Fruit fly (Drosophila melanogaster) whole organism, embryonic: Measurements from ENCODE around the gene CG17283.
A peak's percentile ranks its signal among the peaks of the same experiment; 100 is the strongest.

Experiments used
- Atf-2 ChIP-seq: fragments of 200-800 bp; sonication (Bioruptor generic); optimal IDR thresholded peaks from 2 replicates; lab custom pipeline; 2016; ENCODE audit warnings: missing biosample characterization, missing genetic modification characterization
- Awh ChIP-seq: fragments of 200-800 bp; sonication (Bioruptor generic); IDR thresholded peaks from 2 replicates; pipeline ENCODE4, ENCODE4 v1.3.6; 2022; ENCODE audit warnings: missing biosample characterization, missing genetic modification characterization
- CG11723 ChIP-seq: fragments of 200-800 bp; sonication (Bioruptor generic); optimal IDR thresholded peaks from 2 replicates; lab custom pipeline; 2017; ENCODE audit warnings: missing biosample characterization, mild to moderate bottlenecking, missing genetic modification characterization
- CG12299 ChIP-seq: fragments of 200-800 bp; sonication (Bioruptor generic); optimal IDR thresholded peaks from 2 replicates; lab custom pipeline; 2018; ENCODE audit warnings: missing biosample characterization, mild to moderate bottlenecking, missing genetic modification characterization
- CG12744 ChIP-seq: fragments of 200-800 bp; sonication (Bioruptor generic); optimal IDR thresholded peaks from 2 replicates; lab custom pipeline; 2016; ENCODE audit warnings: missing biosample characterization, missing genetic modification characterization
- CG13775 ChIP-seq: fragments of 200-800 bp; sonication (Bioruptor generic); optimal IDR thresholded peaks from 3 replicates; lab custom pipeline; 2017; ENCODE audit warnings: missing biosample characterization, mild to moderate bottlenecking, missing genetic modification characterization
- CG1647 ChIP-seq: fragments of 200-800 bp; sonication (Bioruptor generic); optimal IDR thresholded peaks from 3 replicates; lab custom pipeline; 2016; ENCODE audit warnings: missing biosample characterization, missing genetic modification characterization
- CG16863 ChIP-seq: fragments of 200-800 bp; sonication (Bioruptor generic); optimal IDR thresholded peaks from 3 replicates; lab custom pipeline; 2016; ENCODE audit warnings: missing biosample characterization, missing genetic modification characterization
- CG34422 ChIP-seq: fragments of 200-800 bp; sonication (Bioruptor generic); IDR thresholded peaks from 3 replicates; pipeline ENCODE4 v1.3.6; 2022; ENCODE audit warnings: missing biosample characterization, missing genetic modification characterization
- CG4707 ChIP-seq: fragments of 200-800 bp; sonication (Bioruptor generic); optimal IDR thresholded peaks from 2 replicates; lab custom pipeline; 2018; ENCODE audit warnings: missing biosample characterization, mild to moderate bottlenecking, missing genetic modification characterization, moderate library complexity
- CG8290 ChIP-seq, 3 experiments: fragments of 200-800 bp; sonication (Bioruptor generic); optimal IDR thresholded peaks; 2 replicates each; lab custom pipeline; 2016 to 2019; ENCODE audit warnings: missing biosample characterization in 3 of 3, missing genetic modification characterization in 3 of 3, mild to moderate bottlenecking in 2 of 3, moderate library complexity in 1 of 3
- CG9437 ChIP-seq: fragments of 200-800 bp; sonication (Bioruptor generic); optimal IDR thresholded peaks from 2 replicates; lab custom pipeline; 2018; ENCODE audit warnings: missing biosample characterization, mild to moderate bottlenecking, missing genetic modification characterization
- Dbx ChIP-seq: fragments of 200-800 bp; sonication (Bioruptor generic); IDR thresholded peaks from 3 replicates; pipeline ENCODE4 v1.3.6; 2022; ENCODE audit warnings: missing biosample characterization, missing genetic modification characterization
- Eip74EF ChIP-seq, 2 experiments: fragments of 200-800 bp in 1 of 2; fragments of >200 bp in 1 of 2; sonication (Bioruptor generic) in 1 of 2; optimal IDR thresholded peaks; 2 replicates each; lab custom pipeline; 2017 to 2019; ENCODE audit warnings: missing biosample characterization in 2 of 2, missing genetic modification characterization in 2 of 2, mild to moderate bottlenecking in 1 of 2, moderate library complexity in 1 of 2
- HLH3B ChIP-seq: fragments of 200-800 bp; sonication (Bioruptor generic); IDR thresholded peaks from 2 replicates; pipeline ENCODE4 v1.3.6; 2022; ENCODE audit warnings: missing biosample characterization, missing genetic modification characterization
- HmgD ChIP-seq: fragments of 200-800 bp; sonication (Bioruptor generic); optimal IDR thresholded peaks from 3 replicates; lab custom pipeline; 2016; ENCODE audit warnings: missing biosample characterization, missing genetic modification characterization
- Hsf ChIP-seq: fragments of 200-800 bp; sonication (Bioruptor generic); optimal IDR thresholded peaks from 3 replicates; lab custom pipeline; 2016; ENCODE audit warnings: missing biosample characterization, missing genetic modification characterization
- MESR4 ChIP-seq: fragments of 200-800 bp; sonication (Bioruptor generic); optimal IDR thresholded peaks from 2 replicates; lab custom pipeline; 2018; ENCODE audit warnings: missing biosample characterization, mild to moderate bottlenecking, missing genetic modification characterization, moderate library complexity
- Myb ChIP-seq: fragments of 200-800 bp; sonication (Bioruptor generic); optimal IDR thresholded peaks from 2 replicates; lab custom pipeline; 2016; ENCODE audit warnings: missing biosample characterization, missing genetic modification characterization
- Nf-YA ChIP-seq: fragments of 200-800 bp; sonication (Bioruptor generic); IDR thresholded peaks from 2 replicates; pipeline ENCODE4 v1.3.6; 2022; ENCODE audit warnings: missing biosample characterization, missing genetic modification characterization
- Ravus ChIP-seq: fragments of 200-800 bp; sonication (Bioruptor generic); IDR thresholded peaks from 2 replicates; pipeline ENCODE4 v1.3.6; 2022; ENCODE audit warnings: missing biosample characterization, missing genetic modification characterization
- Side ChIP-seq: fragments of 200-800 bp; sonication (Bioruptor generic); optimal IDR thresholded peaks from 2 replicates; lab custom pipeline; 2016; ENCODE audit warnings: missing biosample characterization, missing genetic modification characterization
- Sin3A ChIP-seq: fragments of >200 bp; optimal IDR thresholded peaks from 2 replicates; lab custom pipeline; 2018
- Stat92E ChIP-seq, 3 experiments: fragments of >200 bp in 2 of 3; fragments of 200-800 bp in 1 of 3; sonication (Bioruptor generic) in 1 of 3; optimal IDR thresholded peaks; 2 replicates each; lab custom pipeline; 2017 to 2019; ENCODE audit warnings: missing biosample characterization in 3 of 3, missing genetic modification characterization in 3 of 3, mild to moderate bottlenecking in 1 of 3, moderate library complexity in 1 of 3
- Trl ChIP-seq, 3 experiments: fragments of >200 bp in 2 of 3; fragments of 200-800 bp in 1 of 3; sonication (Bioruptor generic) in 1 of 3; optimal IDR thresholded peaks; 2 replicates in 1 of 3; 3 replicates in 2 of 3; lab custom pipeline; 2016 to 2017; ENCODE audit warnings: missing biosample characterization in 1 of 3, missing genetic modification characterization in 1 of 3
- ac ChIP-seq: fragments of 200-800 bp; sonication (Bioruptor generic); optimal IDR thresholded peaks from 3 replicates; lab custom pipeline; 2017; ENCODE audit warnings: missing biosample characterization, mild to moderate bottlenecking, missing genetic modification characterization
- al ChIP-seq: fragments of 200-800 bp; sonication (Bioruptor generic); IDR thresholded peaks from 2 replicates; pipeline ENCODE4 v1.3.6; 2022; ENCODE audit warnings: missing biosample characterization, missing genetic modification characterization
- crc ChIP-seq: fragments of 200-800 bp; sonication (Bioruptor generic); optimal IDR thresholded peaks from 2 replicates; lab custom pipeline; 2016; ENCODE audit warnings: missing biosample characterization, missing genetic modification characterization
- crol ChIP-seq: fragments of 200-800 bp; sonication (Bioruptor generic); IDR thresholded peaks from 2 replicates; pipeline ENCODE4 v1.3.6; 2022; ENCODE audit warnings: missing biosample characterization, missing genetic modification characterization
- cwo ChIP-seq: fragments of 200-800 bp; sonication (Bioruptor generic); optimal IDR thresholded peaks from 3 replicates; lab custom pipeline; 2017; ENCODE audit warnings: missing biosample characterization, missing genetic modification characterization, mild to moderate bottlenecking, moderate library complexity, missing genetic modification reagents
- da ChIP-seq: fragments of 200-800 bp; sonication (Bioruptor generic); optimal IDR thresholded peaks from 2 replicates; lab custom pipeline; 2016; ENCODE audit warnings: missing biosample characterization, missing genetic modification characterization
- eyg ChIP-seq: fragments of 200-800 bp; sonication (Bioruptor generic); optimal IDR thresholded peaks from 3 replicates; lab custom pipeline; 2016; ENCODE audit warnings: missing biosample characterization, missing genetic modification characterization
- fd96Cb ChIP-seq: fragments of 200-800 bp; sonication (Bioruptor generic); optimal IDR thresholded peaks from 2 replicates; lab custom pipeline; 2018; ENCODE audit warnings: missing biosample characterization, mild to moderate bottlenecking, missing genetic modification characterization, moderate library complexity
- gsb-n ChIP-seq: fragments of 200-800 bp; sonication (Bioruptor generic); optimal IDR thresholded peaks from 3 replicates; lab custom pipeline; 2018; ENCODE audit warnings: missing biosample characterization, mild to moderate bottlenecking, missing genetic modification characterization
- lola ChIP-seq, 3 experiments: fragments of >200 bp in 2 of 3; fragments of 200-800 bp in 1 of 3; sonication (Bioruptor generic) in 1 of 3; optimal IDR thresholded peaks; 2 replicates each; lab custom pipeline; 2017 to 2019; ENCODE audit warnings: missing biosample characterization in 3 of 3, missing genetic modification characterization in 3 of 3, mild to moderate bottlenecking in 1 of 3, moderate library complexity in 1 of 3
- org-1 ChIP-seq: fragments of 200-800 bp; sonication (Bioruptor generic); optimal IDR thresholded peaks from 2 replicates; lab custom pipeline; 2017; ENCODE audit warnings: missing biosample characterization, missing genetic modification characterization
- otp ChIP-seq: fragments of 200-800 bp; sonication (Bioruptor generic); IDR thresholded peaks from 3 replicates; pipeline ENCODE4, ENCODE4 v1.3.6; 2022; ENCODE audit warnings: missing biosample characterization, missing genetic modification characterization
- p53 ChIP-seq: fragments of 200-800 bp; sonication (Bioruptor generic); optimal IDR thresholded peaks from 2 replicates; lab custom pipeline; 2016; ENCODE audit warnings: missing biosample characterization, missing genetic modification characterization
- pb ChIP-seq: fragments of 200-800 bp; sonication (Bioruptor generic); optimal IDR thresholded peaks from 3 replicates; lab custom pipeline; 2016; ENCODE audit warnings: missing biosample characterization, missing genetic modification characterization
- repo ChIP-seq: fragments of 200-800 bp; sonication (Bioruptor generic); optimal IDR thresholded peaks from 2 replicates; lab custom pipeline; 2016; ENCODE audit warnings: missing biosample characterization, missing genetic modification characterization
- salm ChIP-seq: fragments of 200-800 bp; sonication (Bioruptor generic); optimal IDR thresholded peaks from 2 replicates; lab custom pipeline; 2018; ENCODE audit warnings: missing biosample characterization, mild to moderate bottlenecking, missing genetic modification characterization
- sens-2 ChIP-seq: fragments of 200-800 bp; sonication (Bioruptor generic); IDR thresholded peaks from 2 replicates; pipeline ENCODE4 v1.3.6; 2022; ENCODE audit warnings: missing biosample characterization, missing genetic modification characterization
- slbo ChIP-seq: fragments of 200-800 bp; sonication (Bioruptor generic); IDR thresholded peaks from 2 replicates; pipeline ENCODE4 v1.3.6; 2022; ENCODE audit warnings: missing biosample characterization, missing genetic modification characterization
- slou ChIP-seq: fragments of 200-800 bp; sonication (Bioruptor generic); optimal IDR thresholded peaks from 3 replicates; lab custom pipeline; 2016; ENCODE audit warnings: missing biosample characterization, missing genetic modification characterization
- sug ChIP-seq: fragments of 200-800 bp; optimal IDR thresholded peaks from 2 replicates; lab custom pipeline; 2019; ENCODE audit warnings: missing biosample characterization, mild to moderate bottlenecking, missing genetic modification characterization, moderate library complexity
- tup ChIP-seq: fragments of 200-800 bp; sonication (Bioruptor generic); optimal IDR thresholded peaks from 2 replicates; lab custom pipeline; 2016; ENCODE audit warnings: missing biosample characterization, mild to moderate bottlenecking, missing genetic modification characterization, moderate library complexity
- wdn ChIP-seq: fragments of 200-800 bp; sonication (Bioruptor generic); IDR thresholded peaks from 2 replicates; pipeline ENCODE4 v1.3.6; 2022; ENCODE audit warnings: missing biosample characterization, missing genetic modification characterization
- zen ChIP-seq: fragments of 200-800 bp; sonication (Bioruptor generic); optimal IDR thresholded peaks from 3 replicates; lab custom pipeline; 2018; ENCODE audit warnings: missing biosample characterization, mild to moderate bottlenecking, missing genetic modification characterization, moderate library complexity
- zfh2 ChIP-seq: fragments of 200-800 bp; sonication (Bioruptor generic); optimal IDR thresholded peaks from 2 replicates; lab custom pipeline; 2016; ENCODE audit warnings: missing biosample characterization, missing genetic modification characterization

The CG17283 gene

DNA sequence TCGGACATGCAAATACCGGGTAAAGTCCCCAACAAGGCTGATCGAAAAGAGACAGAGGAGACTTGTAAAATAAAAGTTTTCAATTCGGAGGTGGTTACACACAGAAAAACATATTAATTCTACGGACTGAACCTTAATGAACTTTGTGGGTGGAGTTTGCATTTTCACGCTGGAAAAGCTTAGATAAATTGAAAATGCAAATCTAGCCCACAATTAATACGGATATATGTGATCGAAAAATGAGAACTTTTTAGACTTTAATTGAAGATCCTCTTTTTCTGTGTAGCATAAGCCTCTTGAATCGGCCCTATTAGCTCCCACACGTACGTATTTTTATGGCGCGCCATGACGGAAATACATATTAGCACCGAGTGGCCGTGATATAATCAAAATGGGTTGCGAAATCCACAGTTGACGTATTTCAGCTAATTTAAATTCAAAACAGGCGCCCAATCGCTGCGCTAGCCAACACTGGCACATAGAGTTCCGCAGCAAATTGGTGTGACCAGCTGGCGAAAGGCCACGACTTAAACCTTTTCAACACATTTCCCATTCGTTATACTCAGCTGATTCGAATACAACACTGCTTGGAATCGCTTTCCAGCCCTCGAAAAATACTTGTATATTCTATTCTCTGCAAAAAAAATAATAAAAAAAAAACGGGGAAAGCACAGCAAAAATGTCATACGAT is 22.2 kb upstream of the CG17283 start (continued):
- TF ChIP-seq crol (GFP tag; lab: Robert Waterston, UW) (no peak), p53 (peak; percentile 40), HmgD (GFP tag; lab: Kevin White, UChicago) (peak; percentile 37), pb (GFP tag; lab: Kevin White, UChicago) (peak; percentile 57), otp (GFP tag; lab: Robert Waterston, UW) (peak; percentile 52; the same call in 1 of the 3 replicates), fd96Cb (tag; lab: Kevin White, UChicago) (peak; percentile 30), sug (peak; percentile 62), Stat92E (GFP tag; optimal IDR thresholded peaks at IDR 0.05; lab: Kevin White, UChicago) (no peak), tup (peak; percentile 63), CG4707 (GFP tag; lab: Kevin White, UChicago) (no peak), CG8290 (GFP tag; optimal IDR thresholded peaks at IDR 0.05; lab: Kevin White, UChicago) (peak; percentile 61), CG8290 (tag; optimal IDR thresholded peaks at IDR 0.05; lab: Kevin White, UChicago) (peak in 1 of 2 experiments; percentile 85), Dbx (GFP tag; lab: Robert Waterston, UW) (peak; percentile 79), slou (no peak), Awh (GFP tag; lab: Robert Waterston, UW) (no peak), Nf-YA (GFP tag; lab: Robert Waterston, UW) (no peak; the same call in 1 of the 2 replicates), Myb (GFP tag; lab: Kevin White, UChicago) (peak; percentile 81), Sin3A (lab: Kevin White, UChicago) (peak; percentile 63), slbo (GFP tag; lab: Robert Waterston, UW) (peak; percentile 58), al (no peak), lola (GFP tag; optimal IDR thresholded peaks at IDR 0.05; lab: Kevin White, UChicago) (no peak), CG34422 (no peak; the same call in 2 of the 3 replicates), Trl (optimal IDR thresholded peaks at IDR 0.05; lab: Kevin White, UChicago) (no peak), Trl (GFP tag; optimal IDR thresholded peaks at IDR 0.05; lab: Kevin White, UChicago) (peak; percentile 81), Eip74EF (GFP tag; optimal IDR thresholded peaks at IDR 0.05; lab: Kevin White, UChicago) (peak in 1 of 2 experiments; percentile 56), cwo (GFP tag; lab: Kevin White, UChicago) (peak; percentile 64), CG9437 (peak; percentile 55), Atf-2 (GFP tag; lab: Kevin White, UChicago) (peak; percentile 34), gsb-n (tag; lab: Kevin White, UChicago) (peak; percentile 95), zen (peak; percentile 21), Ravus (GFP tag; lab: Robert Waterston, UW) (no peak), crc (GFP tag; lab: Kevin White, UChicago) (peak; percentile 38), sens-2 (GFP tag; lab: Robert Waterston, UW) (no peak), repo (GFP tag; lab: Kevin White, UChicago) (peak; percentile 58), HLH3B (GFP tag; lab: Robert Waterston, UW) (peak; percentile 37; the same call in 1 of the 2 replicates), Hsf (GFP tag; lab: Kevin White, UChicago) (peak; percentile 52), CG12299 (tag; lab: Kevin White, UChicago) (peak; percentile 1), da (GFP tag; lab: Kevin White, UChicago) (no peak), zfh2 (peak; percentile 61), CG13775 (GFP tag; lab: Kevin White, UChicago) (peak; percentile 38), CG16863 (GFP tag; lab: Kevin White, UChicago) (peak; percentile 46), ac (GFP tag; lab: Kevin White, UChicago) (no peak), eyg (GFP tag; lab: Kevin White, UChicago) (no peak), salm (tag; lab: Kevin White, UChicago) (no peak), CG12744 (GFP tag; lab: Kevin White, UChicago) (peak; percentile 49), wdn (GFP tag; lab: Robert Waterston, UW) (no peak), MESR4 (peak; percentile 71), Side (GFP tag; lab: Kevin White, UChicago) (peak; percentile 65), CG1647 (GFP tag; lab: Kevin White, UChicago) (peak; percentile 64), CG11723 (GFP tag; lab: Kevin White, UChicago) (no peak), org-1 (peak; percentile 38)
